1 fruit fly cellular context compared by ENCODE assay signal in the genomic region with DNA sequence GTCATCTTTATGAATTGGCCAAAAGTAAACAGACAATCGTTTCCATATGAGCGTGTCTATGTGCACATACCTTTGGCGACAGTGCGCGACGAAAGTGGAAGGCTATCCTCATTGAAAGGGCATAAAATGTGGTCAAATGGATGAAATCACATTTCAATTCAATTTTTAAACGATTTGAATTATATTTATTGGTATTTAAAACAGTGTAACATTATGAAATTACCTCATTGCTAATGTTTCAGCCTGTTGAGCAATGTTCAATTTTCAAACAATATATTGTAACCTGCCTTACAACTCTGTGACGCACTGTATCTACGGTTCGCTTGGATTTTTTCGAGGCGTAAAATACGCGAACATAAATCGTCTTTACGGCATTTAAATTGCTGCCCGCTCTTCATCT.
TF ChIP-seq lines count a peak whose summit lies in the region.

No protein-coding gene starts in this region.

TF ChIP-seq in whole organism, embryonic, 481 proteins besides CTCF, POLR2A, EP300 and RAD21 (continued from another document and continues in another):
- no peak for TF ChIP-seq bsh (GFP tag; optimal IDR thresholded peaks at IDR 0.05; lab: Kevin White, UChicago)
- TF ChIP-seq CG12391 (tag; optimal IDR thresholded peaks at IDR 0.05; lab: Kevin White, UChicago) = peak; percentile 9
- TF ChIP-seq D (optimal IDR thresholded peaks at IDR 0.05; lab: Kevin White, UChicago) = no peak
- no peak for TF ChIP-seq D (GFP tag; optimal IDR thresholded peaks at IDR 0.05; lab: Kevin White, UChicago)
- no peak for TF ChIP-seq dimm (GFP tag; IDR thresholded peaks at IDR 0.05; lab: Robert Waterston, UW)
- TF ChIP-seq CG16779 (GFP tag; IDR thresholded peaks at IDR 0.05; lab: Robert Waterston, UW) = no peak
- no peak for TF ChIP-seq CG17829 (tag; optimal IDR thresholded peaks at IDR 0.05; lab: Kevin White, UChicago)
- TF ChIP-seq CG6254 (GFP tag; optimal IDR thresholded peaks at IDR 0.05; lab: Kevin White, UChicago) = no peak
- TF ChIP-seq CG12659 (GFP tag; optimal IDR thresholded peaks at IDR 0.05; lab: Kevin White, UChicago) = peak; percentile 39
- TF ChIP-seq dan (GFP tag; IDR thresholded peaks at IDR 0.05; lab: Robert Waterston, UW) = no peak
- TF ChIP-seq zf30C (GFP tag; optimal IDR thresholded peaks at IDR 0.05; lab: Kevin White, UChicago) = no peak
- TF ChIP-seq zfh2 (GFP tag; optimal IDR thresholded peaks at IDR 0.05; lab: Kevin White, UChicago) = peak; percentile 54
- TF ChIP-seq tup (GFP tag; optimal IDR thresholded peaks at IDR 0.05; lab: Kevin White, UChicago) = no peak
- TF ChIP-seq nmo (GFP tag; optimal IDR thresholded peaks at IDR 0.05; lab: Kevin White, UChicago) = peak; percentile 33
- TF ChIP-seq Ssrp (tag; optimal IDR thresholded peaks at IDR 0.05; lab: Kevin White, UChicago) = no peak
- TF ChIP-seq CG12104 (GFP tag; optimal IDR thresholded peaks at IDR 0.05; lab: Kevin White, UChicago) = no peak
- TF ChIP-seq chif (GFP tag; optimal IDR thresholded peaks at IDR 0.05; lab: Kevin White, UChicago) = no peak
- no peak for TF ChIP-seq Blimp-1 (GFP tag; optimal IDR thresholded peaks at IDR 0.05; lab: Kevin White, UChicago)
- no peak for TF ChIP-seq CG33213 (GFP tag; optimal IDR thresholded peaks at IDR 0.05; lab: Kevin White, UChicago)
- TF ChIP-seq Scr (GFP tag; IDR thresholded peaks at IDR 0.05; lab: Robert Waterston, UW; ENCODE audit: partially characterized antibody) = no peak
- no peak for TF ChIP-seq Ets65A (GFP tag; lab: Kevin White, UChicago)
- TF ChIP-seq YL-1 (GFP tag; optimal IDR thresholded peaks at IDR 0.05; lab: Kevin White, UChicago) = no peak
- no peak for TF ChIP-seq CG18476 (GFP tag; optimal IDR thresholded peaks at IDR 0.05; lab: Kevin White, UChicago)
- TF ChIP-seq CG13287 (GFP tag; IDR thresholded peaks at IDR 0.05; lab: Robert Waterston, UW; ENCODE audit: partially characterized antibody) = no peak
- TF ChIP-seq CG10543 (GFP tag; optimal IDR thresholded peaks at IDR 0.05; lab: Kevin White, UChicago) = no peak
- TF ChIP-seq CG7357 (GFP tag; IDR thresholded peaks at IDR 0.05; lab: Robert Waterston, UW) = 0 out of 3 replicates have a peak, but pooled peaks have one; percentile 24
- peak; percentile 8 for TF ChIP-seq Sox102F (GFP tag; optimal IDR thresholded peaks at IDR 0.05; lab: Kevin White, UChicago)
- no peak for TF ChIP-seq zen2 (GFP tag; IDR thresholded peaks at IDR 0.05; lab: Robert Waterston, UW; ENCODE audit: partially characterized antibody)
- no peak for TF ChIP-seq CG9437 (GFP tag; optimal IDR thresholded peaks at IDR 0.05; lab: Kevin White, UChicago)
- peak; percentile 1 to 62 for TF ChIP-seq Hr51 (GFP tag; optimal IDR thresholded peaks at IDR 0.05; lab: Kevin White, UChicago)
- no peak for TF ChIP-seq CG2116 (GFP tag; optimal IDR thresholded peaks at IDR 0.05; lab: Kevin White, UChicago)
- TF ChIP-seq CG33557 (GFP tag; optimal IDR thresholded peaks at IDR 0.05; lab: Kevin White, UChicago) = no peak
- TF ChIP-seq HLHmδ (GFP tag; optimal IDR thresholded peaks at IDR 0.05; lab: Kevin White, UChicago) = no peak
- no peak for TF ChIP-seq CG7987 (GFP tag; optimal IDR thresholded peaks at IDR 0.05; lab: Kevin White, UChicago)
- peak; percentile 24 for TF ChIP-seq maf-S (GFP tag; optimal IDR thresholded peaks at IDR 0.05; lab: Kevin White, UChicago)
- TF ChIP-seq CG42726 (GFP tag; IDR thresholded peaks at IDR 0.05; lab: Robert Waterston, UW; ENCODE audit: partially characterized antibody) = no peak
- TF ChIP-seq odd (GFP tag; optimal IDR thresholded peaks at IDR 0.05; lab: Kevin White, UChicago) = no peak
- TF ChIP-seq CG10979 (tag; optimal IDR thresholded peaks at IDR 0.05; lab: Kevin White, UChicago) = no peak
- TF ChIP-seq Mes4 (GFP tag; optimal IDR thresholded peaks at IDR 0.05; lab: Kevin White, UChicago) = no peak
- TF ChIP-seq psq (GFP tag; optimal IDR thresholded peaks at IDR 0.05; lab: Kevin White, UChicago) = no peak
- TF ChIP-seq amos (GFP tag; IDR thresholded peaks at IDR 0.05; lab: Robert Waterston, UW; ENCODE audit: partially characterized antibody) = no peak
- TF ChIP-seq h (optimal IDR thresholded peaks at IDR 0.05; lab: Kevin White, UChicago) = no peak
- TF ChIP-seq CG17385 (GFP tag; optimal IDR thresholded peaks at IDR 0.05; lab: Kevin White, UChicago) = peak; percentile 0
- no peak for TF ChIP-seq CG13894 (tag; optimal IDR thresholded peaks at IDR 0.05; lab: Kevin White, UChicago)
- TF ChIP-seq crp (GFP tag; optimal IDR thresholded peaks at IDR 0.05; lab: Kevin White, UChicago) = no peak
- peak; percentile 67 for TF ChIP-seq grau (tag; optimal IDR thresholded peaks at IDR 0.05; lab: Kevin White, UChicago)
- TF ChIP-seq caup (GFP tag; optimal IDR thresholded peaks at IDR 0.05; lab: Kevin White, UChicago; ENCODE audit: severe bottlenecking) = peak; percentile 37
- TF ChIP-seq CG3847 (GFP tag; IDR thresholded peaks at IDR 0.05; lab: Robert Waterston, UW) = peak; percentile 62
- no peak for TF ChIP-seq sr (GFP tag; IDR thresholded peaks at IDR 0.05; lab: Robert Waterston, UW)
- TF ChIP-seq CG31441 (GFP tag; IDR thresholded peaks at IDR 0.05; lab: Robert Waterston, UW) = peak; percentile 43
- TF ChIP-seq al (GFP tag; IDR thresholded peaks at IDR 0.05; lab: Robert Waterston, UW) = peak; percentile 70
- peak; percentile 27 to 33 for TF ChIP-seq dpn (GFP tag; optimal IDR thresholded peaks at IDR 0.05; lab: Kevin White, UChicago)
- TF ChIP-seq Trl (optimal IDR thresholded peaks at IDR 0.05; lab: Kevin White, UChicago) = no peak
- TF ChIP-seq Trl (GFP tag; optimal IDR thresholded peaks at IDR 0.05; lab: Kevin White, UChicago) = no peak
- no peak for TF ChIP-seq CG17802 (tag; optimal IDR thresholded peaks at IDR 0.05; lab: Kevin White, UChicago)
- TF ChIP-seq trem (tag; optimal IDR thresholded peaks at IDR 0.05; lab: Kevin White, UChicago) = no peak
- TF ChIP-seq mam (GFP tag; optimal IDR thresholded peaks at IDR 0.05; lab: Kevin White, UChicago) = peak; percentile 54
- peak; percentile 14 for TF ChIP-seq CG8924 (tag; optimal IDR thresholded peaks at IDR 0.05; lab: Kevin White, UChicago)
- no peak for TF ChIP-seq emc (GFP tag; optimal IDR thresholded peaks at IDR 0.05; lab: Kevin White, UChicago)
- TF ChIP-seq Elba2 (GFP tag; optimal IDR thresholded peaks at IDR 0.05; lab: Kevin White, UChicago) = no peak
- TF ChIP-seq Side (GFP tag; optimal IDR thresholded peaks at IDR 0.05; lab: Kevin White, UChicago) = no peak
- peak; percentile 60 for TF ChIP-seq dmrt99B (tag; optimal IDR thresholded peaks at IDR 0.05; lab: Kevin White, UChicago)
- TF ChIP-seq crol (GFP tag; IDR thresholded peaks at IDR 0.05; lab: Robert Waterston, UW) = no peak
- no peak for TF ChIP-seq CG10959 (GFP tag; IDR thresholded peaks at IDR 0.05; lab: Robert Waterston, UW)
- no peak for TF ChIP-seq cad (GFP tag; optimal IDR thresholded peaks at IDR 0.05; lab: Kevin White, UChicago)
- no peak for TF ChIP-seq Bdp1 (GFP tag; optimal IDR thresholded peaks at IDR 0.05; lab: Kevin White, UChicago)
- peak; percentile 77 for TF ChIP-seq CG2120 (GFP tag; optimal IDR thresholded peaks at IDR 0.05; lab: Kevin White, UChicago)
- no peak for TF ChIP-seq CG12299 (tag; optimal IDR thresholded peaks at IDR 0.05; lab: Kevin White, UChicago)
- TF ChIP-seq scrt (GFP tag; optimal IDR thresholded peaks at IDR 0.05; lab: Kevin White, UChicago) = peak; percentile 11
- TF ChIP-seq CG14710 (tag; optimal IDR thresholded peaks at IDR 0.05; lab: Kevin White, UChicago) = no peak
- TF ChIP-seq H2.0 (GFP tag; IDR thresholded peaks at IDR 0.05; lab: Robert Waterston, UW) = no peak
- no peak for TF ChIP-seq pum (GFP tag; optimal IDR thresholded peaks at IDR 0.05; lab: Kevin White, UChicago)
- TF ChIP-seq slp2 (GFP tag; optimal IDR thresholded peaks at IDR 0.05; lab: Kevin White, UChicago) = no peak
- TF ChIP-seq Dip2 (GFP tag; IDR thresholded peaks at IDR 0.05; lab: Robert Waterston, UW) = no peak
- 0 out of 2 replicates have a peak, but pooled peaks have one; percentile 14 for TF ChIP-seq Oaz (GFP tag; IDR thresholded peaks at IDR 0.05; lab: Robert Waterston, UW)
- TF ChIP-seq CG11093 (GFP tag; IDR thresholded peaks at IDR 0.05; lab: Robert Waterston, UW) = 0 out of 3 replicates have a peak, but pooled peaks have one; percentile 20
- TF ChIP-seq CG9609 (GFP tag; optimal IDR thresholded peaks at IDR 0.05; lab: Kevin White, UChicago) = no peak
- TF ChIP-seq zen (tag; optimal IDR thresholded peaks at IDR 0.05; lab: Kevin White, UChicago) = no peak
- TF ChIP-seq ab (GFP tag; optimal IDR thresholded peaks at IDR 0.05; lab: Kevin White, UChicago) = no peak
- no peak for TF ChIP-seq CG8388 (GFP tag; optimal IDR thresholded peaks at IDR 0.05; lab: Kevin White, UChicago)
- peak; percentile 9 for TF ChIP-seq CG12219 (GFP tag; optimal IDR thresholded peaks at IDR 0.05; lab: Kevin White, UChicago)
- TF ChIP-seq peb (GFP tag; IDR thresholded peaks at IDR 0.05; lab: Robert Waterston, UW) = no peak
- TF ChIP-seq CG11398 (GFP tag; optimal IDR thresholded peaks at IDR 0.05; lab: Kevin White, UChicago) = no peak
- TF ChIP-seq phol (tag; optimal IDR thresholded peaks at IDR 0.05; lab: Kevin White, UChicago) = no peak
- TF ChIP-seq corto (GFP tag; optimal IDR thresholded peaks at IDR 0.05; lab: Kevin White, UChicago) = no peak
- no peak for TF ChIP-seq Dad (GFP tag; optimal IDR thresholded peaks at IDR 0.05; lab: Kevin White, UChicago)
- peak; percentile 61 for TF ChIP-seq lmd (GFP tag; IDR thresholded peaks at IDR 0.05; lab: Robert Waterston, UW)
- TF ChIP-seq CG3163 (GFP tag; optimal IDR thresholded peaks at IDR 0.05; lab: Kevin White, UChicago) = no peak
- no peak for TF ChIP-seq HmgD (GFP tag; optimal IDR thresholded peaks at IDR 0.05; lab: Kevin White, UChicago)
- TF ChIP-seq salm (tag; optimal IDR thresholded peaks at IDR 0.05; lab: Kevin White, UChicago) = no peak
- TF ChIP-seq CG2199 (GFP tag; IDR thresholded peaks at IDR 0.05; lab: Robert Waterston, UW) = no peak
- TF ChIP-seq wor (GFP tag; IDR thresholded peaks at IDR 0.05; lab: Robert Waterston, UW) = no peak
- TF ChIP-seq stc (GFP tag; IDR thresholded peaks at IDR 0.05; lab: Robert Waterston, UW) = no peak
- TF ChIP-seq CG15073 (GFP tag; optimal IDR thresholded peaks at IDR 0.05; lab: Kevin White, UChicago) = no peak
- TF ChIP-seq sd (tag; optimal IDR thresholded peaks at IDR 0.05; lab: Kevin White, UChicago) = peak; percentile 39
- TF ChIP-seq CG8478 (optimal IDR thresholded peaks at IDR 0.05; lab: Kevin White, UChicago) = no peak
- no peak for TF ChIP-seq Camta (GFP tag; optimal IDR thresholded peaks at IDR 0.05; lab: Kevin White, UChicago)
- no peak for TF ChIP-seq Lpt (GFP tag; optimal IDR thresholded peaks at IDR 0.05; lab: Kevin White, UChicago)
- no peak for TF ChIP-seq CG17912 (GFP tag; optimal IDR thresholded peaks at IDR 0.05; lab: Kevin White, UChicago)
- TF ChIP-seq unpg (GFP tag; optimal IDR thresholded peaks at IDR 0.05; lab: Kevin White, UChicago) = peak; percentile 41
- no peak for TF ChIP-seq CkIIα-i1 (GFP tag; IDR thresholded peaks at IDR 0.05; lab: Robert Waterston, UW)
- no peak for TF ChIP-seq CG6272 (GFP tag; IDR thresholded peaks at IDR 0.05; lab: Robert Waterston, UW)
- TF ChIP-seq CG11723 (GFP tag; optimal IDR thresholded peaks at IDR 0.05; lab: Kevin White, UChicago) = no peak
- TF ChIP-seq gfzf (GFP tag; optimal IDR thresholded peaks at IDR 0.05; lab: Kevin White, UChicago) = no peak
- peak; percentile 9; the same call in 1 of the 2 replicates for TF ChIP-seq Ada2b (GFP tag; IDR thresholded peaks at IDR 0.05; lab: Robert Waterston, UW)
- TF ChIP-seq bbx (GFP tag; IDR thresholded peaks at IDR 0.05; lab: Robert Waterston, UW; ENCODE audit: partially characterized antibody) = no peak
- no peak for TF ChIP-seq CG1832 (GFP tag; optimal IDR thresholded peaks at IDR 0.05; lab: Kevin White, UChicago)
- peak; percentile 54 for TF ChIP-seq CG31224 (GFP tag; IDR thresholded peaks at IDR 0.05; lab: Robert Waterston, UW)
- no peak for TF ChIP-seq toy (GFP tag; IDR thresholded peaks at IDR 0.05; lab: Robert Waterston, UW)
- TF ChIP-seq CG4282 (GFP tag; optimal IDR thresholded peaks at IDR 0.05; lab: Kevin White, UChicago) = no peak
- peak; percentile 61 for TF ChIP-seq Meics (GFP tag; optimal IDR thresholded peaks at IDR 0.05; lab: Kevin White, UChicago)
- no peak for TF ChIP-seq Stat92E (GFP tag; optimal IDR thresholded peaks at IDR 0.05; lab: Kevin White, UChicago)
- no peak for TF ChIP-seq z (GFP tag; IDR thresholded peaks at IDR 0.05; lab: Robert Waterston, UW)
- no peak for TF ChIP-seq CG12744 (GFP tag; optimal IDR thresholded peaks at IDR 0.05; lab: Kevin White, UChicago)
- TF ChIP-seq lbe (GFP tag; optimal IDR thresholded peaks at IDR 0.05; lab: Kevin White, UChicago) = no peak
- no peak for TF ChIP-seq NC2α (GFP tag; optimal IDR thresholded peaks at IDR 0.05; lab: Kevin White, UChicago)
- TF ChIP-seq aop (GFP tag; IDR thresholded peaks at IDR 0.05; lab: Robert Waterston, UW) = no peak
- no peak for TF ChIP-seq Dfd (GFP tag; optimal IDR thresholded peaks at IDR 0.05; lab: Kevin White, UChicago)
- TF ChIP-seq Sry-δ (GFP tag; optimal IDR thresholded peaks at IDR 0.05; lab: Kevin White, UChicago) = no peak
- TF ChIP-seq gcm2 (GFP tag; optimal IDR thresholded peaks at IDR 0.05; lab: Kevin White, UChicago) = no peak
- TF ChIP-seq Rx (GFP tag; IDR thresholded peaks at IDR 0.05; lab: Robert Waterston, UW) = no peak
- TF ChIP-seq NC2β (GFP tag; optimal IDR thresholded peaks at IDR 0.05; lab: Kevin White, UChicago) = no peak
- TF ChIP-seq hb (GFP tag; IDR thresholded peaks at IDR 0.05; lab: Robert Waterston, UW; ENCODE audit: partially characterized antibody) = no peak
- TF ChIP-seq croc (GFP tag; conservative IDR thresholded peaks at IDR 0.05; lab: Robert Waterston, UW) = no peak
- TF ChIP-seq CoRest (tag; optimal IDR thresholded peaks at IDR 0.05; lab: Kevin White, UChicago) = peak; percentile 59
- no peak for TF ChIP-seq gcm (GFP tag; optimal IDR thresholded peaks at IDR 0.05; lab: Kevin White, UChicago)
- TF ChIP-seq Fer3 (tag; optimal IDR thresholded peaks at IDR 0.05; lab: Kevin White, UChicago) = peak; percentile 48
- TF ChIP-seq ranshi (GFP tag; IDR thresholded peaks at IDR 0.05; lab: Robert Waterston, UW) = peak; percentile 28; the same call in 1 of the 2 replicates
- no peak for TF ChIP-seq Hr39 (optimal IDR thresholded peaks at IDR 0.05; lab: Kevin White, UChicago)
- no peak for TF ChIP-seq CHES-1-like (GFP tag; optimal IDR thresholded peaks at IDR 0.05; lab: Kevin White, UChicago)
- TF ChIP-seq CG18764 (GFP tag; optimal IDR thresholded peaks at IDR 0.05; lab: Kevin White, UChicago) = no peak
- TF ChIP-seq CG14441 (GFP tag; IDR thresholded peaks at IDR 0.05; lab: Robert Waterston, UW) = peak; percentile 27; the same call in 1 of the 2 replicates
- no peak for TF ChIP-seq ase (GFP tag; IDR thresholded peaks at IDR 0.05; lab: Robert Waterston, UW)
